Worm (Caenorhabditis elegans): Measurements from ENCODE around the gene K02E2.6.

K02E2.6 gene

ce11 chrV:20410285-20410684 lies 29.9 kb downstream of the K02E2.6 start:
- peak; percentile 26 for TF ChIP-seq nhr-2 (tag; optimal IDR thresholded peaks at IDR 0.05)
- TF ChIP-seq mls-2 (tag; optimal IDR thresholded peaks at IDR 0.05), result peak; percentile 52
- no peak for TF ChIP-seq unc-62 (GFP tag; optimal IDR thresholded peaks at IDR 0.05)
- no peak for TF ChIP-seq hlh-1 (tag; optimal IDR thresholded peaks at IDR 0.05)
- peak; percentile 11 for TF ChIP-seq sptf-1 (tag; optimal IDR thresholded peaks at IDR 0.05)
- TF ChIP-seq lin-32 (GFP tag; optimal IDR thresholded peaks at IDR 0.05), result peak; percentile 13
- peak; percentile 16 for TF ChIP-seq ham-2 (GFP tag; optimal IDR thresholded peaks at IDR 0.05)
- peak; percentile 64 for TF ChIP-seq drap-1 (GFP tag; optimal IDR thresholded peaks at IDR 0.05)

DNA sequence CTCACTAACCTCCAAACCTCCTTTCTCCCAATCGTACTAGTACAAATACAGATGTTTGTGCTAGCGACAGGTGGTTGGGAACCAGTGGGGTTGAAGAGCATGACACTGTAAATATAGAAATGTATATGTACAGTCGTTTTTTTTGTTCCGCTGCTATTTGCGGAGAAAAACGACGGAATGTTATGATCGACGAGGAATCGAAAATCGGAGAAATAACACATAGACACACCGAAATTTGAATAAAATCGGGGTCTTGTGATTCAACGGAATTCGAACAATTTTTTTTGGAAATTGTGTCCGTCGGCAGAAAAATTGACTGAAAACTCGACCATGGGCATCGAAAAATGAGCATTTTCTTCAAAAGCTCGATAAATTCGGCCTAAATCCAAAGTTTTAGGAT lies 31.3 kb downstream of the K02E2.6 start, which contains the start of gene F53H2.3:
Gene F53H2.3 (minus strand): TSS at position 101 of the 400 bp plus-strand sequence.
- no peak for TF ChIP-seq unc-39 (tag; optimal IDR thresholded peaks at IDR 0.05)
- TF ChIP-seq cnd-1 (tag; optimal IDR thresholded peaks at IDR 0.05), result no peak
- TF ChIP-seq sem-2 (GFP tag; optimal IDR thresholded peaks at IDR 0.05), result no peak
- no peak for TF ChIP-seq sptf-1 (tag; optimal IDR thresholded peaks at IDR 0.05)
- TF ChIP-seq mls-2 (tag; optimal IDR thresholded peaks at IDR 0.05), result no peak
- TF ChIP-seq nhr-76 (tag; optimal IDR thresholded peaks at IDR 0.05), result no peak
- no peak for TF ChIP-seq nhr-2 (tag; optimal IDR thresholded peaks at IDR 0.05)
- TF ChIP-seq drap-1 (GFP tag; optimal IDR thresholded peaks at IDR 0.05), result no peak

DNA sequence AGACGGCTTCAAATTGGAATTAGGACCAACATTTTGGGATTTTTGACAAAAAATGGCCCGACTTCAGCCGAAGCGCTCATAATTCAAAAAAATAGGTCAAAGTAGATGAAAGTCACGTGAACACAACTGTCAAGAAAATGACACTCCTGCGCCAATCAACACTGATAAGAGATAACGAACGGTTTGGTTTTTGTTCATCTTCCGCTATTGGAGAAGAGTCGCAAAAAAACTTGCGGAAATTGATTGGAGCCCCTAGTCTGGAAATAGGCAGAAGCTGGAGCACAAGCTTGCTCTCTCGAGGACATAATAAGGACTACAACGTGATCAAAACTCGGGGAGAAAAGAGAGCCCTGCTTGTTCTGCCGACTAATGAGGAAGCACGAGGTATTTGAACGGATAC lies 31.9 kb downstream of the K02E2.6 start:
- TF ChIP-seq nhr-12 (tag; optimal IDR thresholded peaks at IDR 0.05) (no peak), lsy-2 (tag; optimal IDR thresholded peaks at IDR 0.05) (no peak), elt-1 (tag; optimal IDR thresholded peaks at IDR 0.05; ENCODE audit: borderline replicate concordance, insufficient read depth) (no peak), ztf-11 (tag; optimal IDR thresholded peaks at IDR 0.05) (no peak), unc-62 (GFP tag; optimal IDR thresholded peaks at IDR 0.05) (no peak)

DNA sequence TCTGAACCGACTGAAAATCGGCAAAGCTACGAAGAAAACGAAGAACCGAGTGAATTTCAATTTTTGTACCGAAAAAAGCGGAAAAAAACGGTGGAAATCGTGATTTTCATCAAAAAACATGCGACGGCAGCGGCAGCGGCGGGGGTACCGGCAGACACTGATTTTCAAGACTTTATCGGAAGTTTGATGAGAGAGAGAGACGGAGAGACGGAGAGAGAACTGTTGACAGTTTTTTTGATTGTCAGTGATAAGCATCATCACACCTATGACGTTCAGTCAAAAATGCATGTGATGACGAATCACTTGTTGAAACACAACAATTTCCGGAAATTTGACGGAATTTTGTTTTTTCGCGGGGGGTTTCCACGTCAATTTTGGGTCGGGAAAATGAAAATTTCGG lies 33.1 kb downstream of the K02E2.6 start:
- no peak for TF ChIP-seq blmp-1 (tag; optimal IDR thresholded peaks at IDR 0.05)
- TF ChIP-seq nhr-76 (tag; optimal IDR thresholded peaks at IDR 0.05), result no peak
- TF ChIP-seq unc-39 (tag; optimal IDR thresholded peaks at IDR 0.05), result no peak
- no peak for TF ChIP-seq unc-120 (tag; optimal IDR thresholded peaks at IDR 0.05; ENCODE audit: poor library complexity, severe bottlenecking)
- no peak for TF ChIP-seq lin-13 (tag; optimal IDR thresholded peaks at IDR 0.05)
- no peak for TF ChIP-seq lin-32 (GFP tag; optimal IDR thresholded peaks at IDR 0.05)
- no peak for TF ChIP-seq tbx-8 (GFP tag; optimal IDR thresholded peaks at IDR 0.05)
- TF ChIP-seq M03D4.4 (tag; optimal IDR thresholded peaks at IDR 0.05), result no peak
- TF ChIP-seq hlh-1 (tag; optimal IDR thresholded peaks at IDR 0.05), result no peak
- no peak for TF ChIP-seq ceh-83 (GFP tag; optimal IDR thresholded peaks at IDR 0.05)
- no peak for TF ChIP-seq mab-5 (tag; optimal IDR thresholded peaks at IDR 0.05)
- TF ChIP-seq nhr-28 (tag; optimal IDR thresholded peaks at IDR 0.05), result no peak
- no peak for TF ChIP-seq elt-1 (tag; optimal IDR thresholded peaks at IDR 0.05; ENCODE audit: borderline replicate concordance, insufficient read depth)
- no peak for TF ChIP-seq ztf-11 (tag; optimal IDR thresholded peaks at IDR 0.05)
- TF ChIP-seq pha-4 (tag; optimal IDR thresholded peaks at IDR 0.05), result no peak

DNA sequence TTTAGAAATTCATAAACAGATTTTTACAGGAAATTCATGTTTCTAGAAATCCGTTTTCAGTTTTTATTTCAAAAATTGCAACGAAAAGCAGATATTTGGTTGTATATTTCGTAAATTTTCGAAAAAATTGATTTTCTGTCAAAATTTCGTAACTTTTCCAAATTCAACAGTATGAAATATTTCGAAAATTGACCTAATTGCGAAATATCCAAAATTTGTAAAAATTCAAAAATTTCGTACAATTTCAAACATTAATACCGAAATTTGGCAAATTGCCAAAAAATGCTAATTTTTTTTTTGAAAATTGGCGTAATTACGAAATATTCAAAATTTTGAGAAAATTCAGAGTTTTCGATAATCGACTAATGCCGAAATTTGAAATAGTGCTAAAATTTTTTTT lies 33.6 kb downstream of the K02E2.6 start:
- TF ChIP-seq lin-32 (GFP tag; optimal IDR thresholded peaks at IDR 0.05) (no peak), ceh-83 (GFP tag; optimal IDR thresholded peaks at IDR 0.05) (no peak), elt-1 (tag; optimal IDR thresholded peaks at IDR 0.05; ENCODE audit: borderline replicate concordance, insufficient read depth) (no peak), ham-2 (GFP tag; optimal IDR thresholded peaks at IDR 0.05) (no peak), flh-1 (GFP tag; optimal IDR thresholded peaks at IDR 0.05) (no peak), unc-39 (tag; optimal IDR thresholded peaks at IDR 0.05) (no peak), tbx-8 (GFP tag; optimal IDR thresholded peaks at IDR 0.05) (no peak), ztf-11 (tag; optimal IDR thresholded peaks at IDR 0.05) (no peak), unc-62 (GFP tag; optimal IDR thresholded peaks at IDR 0.05) (no peak), nhr-2 (tag; optimal IDR thresholded peaks at IDR 0.05) (no peak), ces-1 (GFP tag; optimal IDR thresholded peaks at IDR 0.05) (no peak), lin-13 (tag; optimal IDR thresholded peaks at IDR 0.05) (no peak), nhr-12 (tag; optimal IDR thresholded peaks at IDR 0.05) (no peak), sem-2 (GFP tag; optimal IDR thresholded peaks at IDR 0.05) (no peak), zip-8 (tag; optimal IDR thresholded peaks at IDR 0.05) (no peak), bed-3 (GFP tag; optimal IDR thresholded peaks at IDR 0.05) (no peak), hlh-1 (tag; optimal IDR thresholded peaks at IDR 0.05) (no peak), drap-1 (GFP tag; optimal IDR thresholded peaks at IDR 0.05) (no peak), sptf-1 (tag; optimal IDR thresholded peaks at IDR 0.05) (no peak)

- TF ChIP-seq nhr-12 (tag; optimal IDR thresholded peaks at IDR 0.05) (no peak), unc-39 (tag; optimal IDR thresholded peaks at IDR 0.05) (no peak), lsy-2 (tag; optimal IDR thresholded peaks at IDR 0.05) (no peak), ceh-83 (GFP tag; optimal IDR thresholded peaks at IDR 0.05) (no peak), elt-3 (tag; optimal IDR thresholded peaks at IDR 0.05) (no peak), zip-8 (tag; optimal IDR thresholded peaks at IDR 0.05) (peak; percentile 75), sptf-1 (tag; optimal IDR thresholded peaks at IDR 0.05) (no peak)
These were observed 35.1 kb downstream of the K02E2.6 start for ce11 chrV:20415415-20415814.

All from whole organism, mixed stage, embryonic.